Fruit fly (Drosophila melanogaster): Measurements from ENCODE around the gene GstT3.

Gene GstT3

dm6 chrX:20433345-20434332, 33.6 kb upstream of the GstT3 start, which contains the start of gene CG1695 (continued):
- TF ChIP-seq kay (GFP tag; optimal IDR thresholded peaks at IDR 0.05) (no peak), Xbp1 (GFP tag; optimal IDR thresholded peaks at IDR 0.05) (peak; percentile 18), fd3F (GFP tag; optimal IDR thresholded peaks at IDR 0.05) (peak; percentile 13), CG10979 (tag; optimal IDR thresholded peaks at IDR 0.05) (peak; percentile 2), unpg (GFP tag; optimal IDR thresholded peaks at IDR 0.05) (no peak), CG42726 (GFP tag; IDR thresholded peaks at IDR 0.05; ENCODE audit: partially characterized antibody) (no peak), CG17612 (GFP tag; IDR thresholded peaks at IDR 0.05) (no peak), CG10321 (GFP tag; IDR thresholded peaks at IDR 0.05) (no peak), z (GFP tag; IDR thresholded peaks at IDR 0.05) (no peak), CG14860 (GFP tag; IDR thresholded peaks at IDR 0.05; ENCODE audit: partially characterized antibody) (no peak), CG15601 (tag; optimal IDR thresholded peaks at IDR 0.05) (no peak), CG1602 (GFP tag; optimal IDR thresholded peaks at IDR 0.05) (peak; percentile 3), CG15269 (tag; optimal IDR thresholded peaks at IDR 0.05) (peak; percentile 32), lmd (GFP tag; IDR thresholded peaks at IDR 0.05) (peak; percentile 31; the same call in 1 of the 2 replicates), CG34422 (GFP tag; IDR thresholded peaks at IDR 0.05) (no peak), CG2678 (tag; optimal IDR thresholded peaks at IDR 0.05) (peak; percentile 56), Atf3 (GFP tag; optimal IDR thresholded peaks at IDR 0.05) (no peak), CG4707 (GFP tag; optimal IDR thresholded peaks at IDR 0.05) (no peak), BEAF-32 (GFP tag; optimal IDR thresholded peaks at IDR 0.05) (peak; percentile 42), chinmo (GFP tag; IDR thresholded peaks at IDR 0.05; ENCODE audit: partially characterized antibody) (no peak), bab2 (GFP tag; optimal IDR thresholded peaks at IDR 0.05) (peak; percentile 24), nau (GFP tag; optimal IDR thresholded peaks at IDR 0.05) (no peak), Stat92E (GFP tag; optimal IDR thresholded peaks at IDR 0.05) (no peak), mam (GFP tag; optimal IDR thresholded peaks at IDR 0.05) (peak; percentile 17), CG18599 (GFP tag; optimal IDR thresholded peaks at IDR 0.05) (peak; percentile 29), CG9609 (GFP tag; optimal IDR thresholded peaks at IDR 0.05) (no peak), ash1 (GFP tag; optimal IDR thresholded peaks at IDR 0.05) (no peak), zfh2 (GFP tag; optimal IDR thresholded peaks at IDR 0.05) (no peak), kah (GFP tag; optimal IDR thresholded peaks at IDR 0.05) (no peak), Taf1 (GFP tag; IDR thresholded peaks at IDR 0.05) (no peak), Scr (GFP tag; IDR thresholded peaks at IDR 0.05; ENCODE audit: partially characterized antibody) (peak; percentile 27; the same call in 1 of the 2 replicates), Dad (GFP tag; optimal IDR thresholded peaks at IDR 0.05) (no peak), CG6272 (GFP tag; IDR thresholded peaks at IDR 0.05) (no peak), Camta (GFP tag; optimal IDR thresholded peaks at IDR 0.05) (peak; percentile 5), ac (GFP tag; optimal IDR thresholded peaks at IDR 0.05) (no peak), zf30C (GFP tag; optimal IDR thresholded peaks at IDR 0.05) (no peak), peb (GFP tag; IDR thresholded peaks at IDR 0.05) (no peak), CG6654 (GFP tag; optimal IDR thresholded peaks at IDR 0.05) (no peak), tgo (GFP tag; IDR thresholded peaks at IDR 0.05) (0 out of 3 replicates have a peak, but pooled peaks have one; percentile 17), Dp (GFP tag; optimal IDR thresholded peaks at IDR 0.05) (peak; percentile 17), NfI (GFP tag; optimal IDR thresholded peaks at IDR 0.05) (no peak), CG11560 (tag; IDR thresholded peaks at IDR 0.05) (no peak), sd (tag; optimal IDR thresholded peaks at IDR 0.05) (peak; percentile 84), Hmx (GFP tag; optimal IDR thresholded peaks at IDR 0.05) (no peak), E2f1 (GFP tag; IDR thresholded peaks at IDR 0.05) (no peak), CG32772 (GFP tag; IDR thresholded peaks at IDR 0.05) (no peak), tll (GFP tag; optimal IDR thresholded peaks at IDR 0.05) (no peak), Adf1 (GFP tag; IDR thresholded peaks at IDR 0.05) (peak; percentile 97)

Measured in whole organism, embryonic.